Fruit fly (Drosophila melanogaster): ENCODE results near the gene Ir76b.

DNA sequence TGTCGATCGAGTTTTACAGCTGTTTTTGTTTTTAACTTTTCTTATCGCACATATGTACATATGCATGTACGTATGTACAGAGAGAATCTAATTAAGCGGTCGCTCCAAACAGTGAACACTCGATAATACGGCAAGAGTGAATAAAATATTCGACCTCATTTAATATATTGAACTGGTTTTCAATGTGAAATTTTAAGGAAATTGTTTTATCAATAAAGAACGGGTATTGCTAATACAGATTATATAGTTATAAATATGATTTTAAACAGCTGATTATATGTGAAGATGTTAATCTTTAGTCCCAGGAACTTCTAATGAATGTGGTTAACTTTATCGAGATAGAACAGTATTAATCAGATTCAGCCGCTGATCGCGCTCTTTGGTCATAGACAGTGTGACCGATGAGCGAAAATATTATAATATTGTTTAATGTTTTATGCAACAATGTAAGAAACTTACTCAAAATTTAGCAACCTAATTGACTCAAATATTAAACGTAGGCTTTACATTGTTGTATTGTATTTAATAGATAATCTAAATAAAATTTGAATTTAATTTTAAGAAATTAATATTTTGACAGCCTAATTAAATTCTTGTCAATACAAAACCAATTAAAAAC lies 29.4 kb upstream of the Ir76b start, which contains the start of gene CG7328:
- peak; percentile 91 for TF ChIP-seq CG7101 (tag; optimal IDR thresholded peaks at IDR 0.05)
- peak; percentile 93 for TF ChIP-seq CG5204 (GFP tag; optimal IDR thresholded peaks at IDR 0.05)
- peak; percentile 52 for TF ChIP-seq Clk (GFP tag; optimal IDR thresholded peaks at IDR 0.05)
- TF ChIP-seq CG1620 (GFP tag; optimal IDR thresholded peaks at IDR 0.05), result peak; percentile 85
- peak; percentile 83 for TF ChIP-seq kay (GFP tag; ENCODE audit: borderline replicate concordance)
- TF ChIP-seq CG7045 (GFP tag; optimal IDR thresholded peaks at IDR 0.05), result peak; percentile 83
- peak; percentile 92 for TF ChIP-seq CG33017 (tag; optimal IDR thresholded peaks at IDR 0.05)
- peak; percentile 78 for TF ChIP-seq ovo (GFP tag; optimal IDR thresholded peaks at IDR 0.05)
- peak; percentile 52 for TF ChIP-seq bab1 (GFP tag; optimal IDR thresholded peaks at IDR 0.05)
- peak; percentile 58 for TF ChIP-seq cic (GFP tag; optimal IDR thresholded peaks at IDR 0.05)
- peak; percentile 92 for TF ChIP-seq CG11617 (GFP tag; optimal IDR thresholded peaks at IDR 0.05)
- peak; percentile 71 for TF ChIP-seq CG12768 (GFP tag; optimal IDR thresholded peaks at IDR 0.05)
